Worm (Caenorhabditis elegans) whole organism, L4 larva: ENCODE results near the gene C07A9.5.
A peak's percentile ranks its signal among the peaks of the same experiment; 100 is the strongest.

Source experiments
- D1046.2 ChIP-seq: fragments of 200-800 bp; sonication (Bioruptor generic); IDR thresholded peaks from 2 replicates; pipeline ENCODE4 v1.3.6; 2022; ENCODE audit warnings: missing genetic modification characterization, missing compliant biosample characterization
- Y5F2A.4 ChIP-seq: fragments of 200-800 bp; sonication (Bioruptor generic); optimal IDR thresholded peaks from 2 replicates; lab custom pipeline; 2018; ENCODE audit warnings: mild to moderate bottlenecking, missing genetic modification characterization, missing compliant biosample characterization
- aly-2 ChIP-seq: sonication (generic microtip); optimal IDR thresholded peaks from 2 replicates; lab custom pipeline; 2018; ENCODE audit warnings: missing biosample characterization, missing genetic modification characterization
- ama-1 ChIP-seq: fragments of 150-350 bp; optimal IDR thresholded peaks from 2 replicates; lab custom pipeline; 2014; ENCODE audit warnings: inconsistent platforms, mixed read lengths
- ctbp-1 ChIP-seq: fragments of 200-800 bp; sonication (Bioruptor generic); IDR thresholded peaks from 2 replicates; pipeline ENCODE4 v1.3.6; 2022; ENCODE audit warnings: missing genetic modification reagents, missing genetic modification characterization, missing compliant biosample characterization
- dve-1 ChIP-seq: sonication (generic microtip); optimal IDR thresholded peaks from 2 replicates; lab custom pipeline; 2017; ENCODE audit warnings: antibody characterized with exemption, mild to moderate bottlenecking, missing genetic modification characterization, missing compliant biosample characterization; ENCODE audit not compliant: insufficient read depth
- fkh-10 ChIP-seq: fragments of 150-350 bp; optimal IDR thresholded peaks from 2 replicates; lab custom pipeline; 2014; ENCODE audit warnings: missing biosample characterization, missing genetic modification reagents, missing genetic modification characterization
- madf-9 ChIP-seq: fragments of 200-800 bp; sonication (Bioruptor generic); conservative IDR thresholded peaks from 2 replicates; pipeline ENCODE4 v1.3.6; 2022; ENCODE audit warnings: missing genetic modification reagents, missing genetic modification characterization, missing compliant biosample characterization
- mep-1 ChIP-seq: fragments of 150-350 bp; sonication (generic microtip); optimal IDR thresholded peaks from 3 replicates; lab custom pipeline; 2014; ENCODE audit warnings: missing biosample characterization, missing genetic modification characterization
- nhr-11 ChIP-seq: fragments of 150-350 bp; optimal IDR thresholded peaks from 2 replicates; lab custom pipeline; 2014; ENCODE audit warnings: missing biosample characterization, missing genetic modification characterization
- nhr-76 ChIP-seq: fragments of 150-350 bp; optimal IDR thresholded peaks from 2 replicates; lab custom pipeline; 2014; ENCODE audit warnings: missing biosample characterization, missing genetic modification characterization
- pha-4 ChIP-seq, 2 experiments: fragments of 150-350 bp in 1 of 2; fragments of 200-800 bp in 1 of 2; sonication (Bioruptor generic) in 1 of 2; IDR thresholded peaks in 1 of 2; optimal IDR thresholded peaks in 1 of 2; 2 replicates each; pipeline versions ENCODE4 v1.3.6 to Lab custom; 2014 to 2022; ENCODE audit warnings: missing genetic modification characterization in 2 of 2, missing genetic modification reagents in 2 of 2, missing biosample characterization in 1 of 2, missing compliant biosample characterization in 1 of 2
- skn-1 ChIP-seq: fragments of 150-350 bp; optimal IDR thresholded peaks from 2 replicates; lab custom pipeline; 2014; ENCODE audit warnings: missing biosample characterization, missing genetic modification characterization
- snpc-4 ChIP-seq: fragments of 150-350 bp; optimal IDR thresholded peaks from 2 replicates; lab custom pipeline; 2014; ENCODE audit warnings: missing biosample characterization, missing genetic modification characterization

- TF ChIP-seq skn-1 (tag; lab: Kevin White, UChicago) (no peak), ama-1 (lab: Kevin White, UChicago) (no peak), nhr-76 (no peak), aly-2 (no peak), D1046.2 (GFP tag; lab: Robert Waterston, UW) (no peak), nhr-11 (tag; lab: Kevin White, UChicago) (no peak), dve-1 (peak; percentile 86), madf-9 (GFP tag; lab: Robert Waterston, UW) (no peak), pha-4 (GFP tag; IDR thresholded peaks at IDR 0.05; lab: Robert Waterston, UW) (no peak), pha-4 (tag; optimal IDR thresholded peaks at IDR 0.05; lab: Kevin White, UChicago) (no peak), fkh-10 (GFP tag; lab: Kevin White, UChicago) (no peak), snpc-4 (tag; lab: Kevin White, UChicago) (no peak), Y5F2A.4 (GFP tag; lab: Kevin White, UChicago) (no peak), mep-1 (tag; lab: Kevin White, UChicago) (no peak), ctbp-1 (GFP tag; lab: Robert Waterston, UW) (no peak)
These were observed 6.7 kb upstream of the C07A9.5 start for ce11 chrIII:9689377-9689776.
